Fruit fly (Drosophila melanogaster) whole organism, pupa: ENCODE results near the gene Daxx.

ENCODE experiments used
- CG10348 ChIP-seq: fragments of 200-800 bp; sonication (Bioruptor generic); IDR thresholded peaks from 2 replicates; pipeline ENCODE4 v1.3.6; 2022; ENCODE audit warnings: missing biosample characterization, missing genetic modification characterization
- CG12605 ChIP-seq: fragments of 200-800 bp; sonication (Bioruptor generic); IDR thresholded peaks from 2 replicates; pipeline ENCODE4 v1.3.6; 2022; ENCODE audit warnings: missing biosample characterization, missing genetic modification characterization
- CG13204 ChIP-seq: fragments of 200-800 bp; sonication (Bioruptor generic); optimal IDR thresholded peaks from 2 replicates; lab custom pipeline; 2018; ENCODE audit warnings: missing biosample characterization, mild to moderate bottlenecking, missing genetic modification characterization, moderate library complexity
- CG14655 ChIP-seq: fragments of 200-800 bp; sonication (Bioruptor generic); optimal IDR thresholded peaks from 3 replicates; lab custom pipeline; 2017; ENCODE audit warnings: mild to moderate bottlenecking, missing biosample characterization, missing genetic modification reagents, missing genetic modification characterization
- CG15710 ChIP-seq: fragments of 200-800 bp; sonication (Bioruptor generic); optimal IDR thresholded peaks from 2 replicates; lab custom pipeline; 2018; ENCODE audit warnings: missing biosample characterization, mild to moderate bottlenecking, missing genetic modification characterization, moderate library complexity
- CG17806 ChIP-seq: fragments of 200-800 bp; sonication (Bioruptor generic); optimal IDR thresholded peaks from 2 replicates; lab custom pipeline; 2018; ENCODE audit warnings: missing biosample characterization, mild to moderate bottlenecking, missing genetic modification characterization, moderate library complexity
- CG32121 ChIP-seq: fragments of 200-800 bp; sonication (Bioruptor generic); IDR thresholded peaks from 2 replicates; pipeline ENCODE4 v1.3.6; 2022; ENCODE audit warnings: missing biosample characterization, missing genetic modification characterization
- CG34367 ChIP-seq: fragments of 200-800 bp; sonication (Bioruptor generic); optimal IDR thresholded peaks from 2 replicates; lab custom pipeline; 2018; ENCODE audit warnings: missing biosample characterization, mild to moderate bottlenecking, missing genetic modification characterization
- CG4496 ChIP-seq: fragments of 200-800 bp; sonication (Bioruptor generic); IDR thresholded peaks from 3 replicates; pipeline ENCODE4 v1.3.6; 2022; ENCODE audit warnings: missing biosample characterization, missing genetic modification characterization
- CG8159 ChIP-seq: fragments of 200-800 bp; sonication (Bioruptor generic); optimal IDR thresholded peaks from 3 replicates; lab custom pipeline; 2018; ENCODE audit warnings: missing biosample characterization, mild to moderate bottlenecking, missing genetic modification characterization, moderate library complexity
- CG8301 ChIP-seq: fragments of 200-800 bp; sonication (Bioruptor generic); optimal IDR thresholded peaks from 2 replicates; lab custom pipeline; 2018; ENCODE audit warnings: missing biosample characterization, mild to moderate bottlenecking, missing genetic modification characterization
- CG9948 ChIP-seq: fragments of 200-800 bp; sonication (Bioruptor generic); optimal IDR thresholded peaks from 2 replicates; lab custom pipeline; 2018; ENCODE audit warnings: missing biosample characterization, mild to moderate bottlenecking, missing genetic modification characterization, moderate library complexity
- D1 ChIP-seq: fragments of 200-800 bp; sonication (Bioruptor generic); optimal IDR thresholded peaks from 2 replicates; lab custom pipeline; 2018; ENCODE audit warnings: missing biosample characterization, mild to moderate bottlenecking, missing genetic modification characterization, moderate library complexity
- EcR ChIP-seq: fragments of 200-800 bp; sonication (Bioruptor generic); optimal IDR thresholded peaks from 3 replicates; lab custom pipeline; 2019; ENCODE audit warnings: missing biosample characterization, missing genetic modification characterization, mild to moderate bottlenecking, moderate library complexity, missing genetic modification reagents
- Ets98B ChIP-seq: fragments of 200-800 bp; sonication (Bioruptor generic); IDR thresholded peaks from 2 replicates; pipeline ENCODE4 v1.3.6; 2022; ENCODE audit warnings: missing biosample characterization, missing genetic modification characterization
- Pif1A ChIP-seq: fragments of 200-800 bp; sonication (Bioruptor generic); optimal IDR thresholded peaks from 3 replicates; lab custom pipeline; 2016; ENCODE audit warnings: missing biosample characterization, missing genetic modification characterization
- Pif1B ChIP-seq: fragments of 200-800 bp; sonication (Bioruptor generic); optimal IDR thresholded peaks from 3 replicates; lab custom pipeline; 2016; ENCODE audit warnings: missing biosample characterization, missing genetic modification characterization
- Snoo ChIP-seq: fragments of 200-800 bp; sonication (Bioruptor generic); optimal IDR thresholded peaks from 3 replicates; lab custom pipeline; 2017; ENCODE audit warnings: missing biosample characterization, mild to moderate bottlenecking, missing genetic modification characterization, inconsistent platforms
- fd96Ca ChIP-seq: fragments of 200-800 bp; sonication (Bioruptor generic); IDR thresholded peaks from 3 replicates; pipeline ENCODE4 v1.3.6; 2022; ENCODE audit warnings: missing biosample characterization, missing genetic modification characterization
- gl ChIP-seq: fragments of 200-800 bp; sonication (Bioruptor generic); optimal IDR thresholded peaks from 2 replicates; lab custom pipeline; 2018; ENCODE audit warnings: missing biosample characterization, mild to moderate bottlenecking, missing genetic modification characterization
- rn ChIP-seq: fragments of 200-800 bp; sonication (Bioruptor generic); IDR thresholded peaks from 2 replicates; pipeline ENCODE4 v1.3.6; 2022; ENCODE audit warnings: missing biosample characterization, missing genetic modification characterization

Daxx gene

DNA sequence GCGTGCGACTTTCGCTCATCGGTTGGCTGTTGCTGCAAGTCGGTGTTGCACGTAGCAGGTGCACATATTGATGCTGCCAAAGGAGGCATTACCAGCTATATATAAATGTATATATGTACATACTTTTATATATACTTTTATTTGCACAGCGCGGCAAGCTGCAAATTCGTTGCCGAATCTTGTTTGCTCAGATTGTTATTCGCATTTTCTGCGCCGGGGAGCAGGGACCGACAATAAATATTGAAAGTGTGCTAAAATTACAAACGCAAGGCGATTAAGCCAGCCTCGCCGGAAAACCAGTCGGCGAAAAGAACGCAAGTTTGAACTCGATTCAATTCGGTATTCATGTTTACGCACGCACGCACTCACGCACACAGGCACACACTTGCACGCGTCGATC is 15.9 kb upstream of the Daxx start:
- no peak for TF ChIP-seq Snoo (tag; lab: Kevin White, UChicago)
- no peak for TF ChIP-seq CG17806 (tag; lab: Kevin White, UChicago)
- no peak for TF ChIP-seq fd96Ca (GFP tag; lab: Robert Waterston, UW)
- no peak for TF ChIP-seq Ets98B
- TF ChIP-seq, all 21 proteins: peak for 0

- TF ChIP-seq EcR (no peak), gl (tag; lab: Kevin White, UChicago) (peak; percentile 20), fd96Ca (GFP tag; lab: Robert Waterston, UW) (no peak), CG4496 (GFP tag; lab: Robert Waterston, UW) (peak; percentile 15; the same call in 1 of the 3 replicates), Ets98B (peak; percentile 44; the same call in 1 of the 2 replicates), CG32121 (0 out of 2 replicates have a peak, but pooled peaks have one; percentile 18), Pif1A (GFP tag; lab: Kevin White, UChicago) (peak; percentile 15), CG12605 (GFP tag; lab: Robert Waterston, UW) (peak; percentile 93), Pif1B (GFP tag; lab: Kevin White, UChicago) (peak; percentile 16), Snoo (tag; lab: Kevin White, UChicago) (peak; percentile 1), CG8301 (no peak)
Measured at dm6 chr2L:6465497-6465896, 15.2 kb upstream of the Daxx start, which contains the start of gene Rchy1. TSS of gene Rchy1 (minus strand) at chr2L:6465669.

- TF ChIP-seq CG4496 (GFP tag; lab: Robert Waterston, UW) (no peak), Pif1B (GFP tag; lab: Kevin White, UChicago) (no peak), EcR (no peak), CG17806 (tag; lab: Kevin White, UChicago) (no peak), rn (GFP tag; lab: Robert Waterston, UW) (no peak), CG8301 (no peak), CG8159 (tag; lab: Kevin White, UChicago) (no peak)
Measured at dm6 chr2L:6467509-6467908, 13.2 kb upstream of the Daxx start, which contains the start of gene HemK1. TSS of gene HemK1 (minus strand) at chr2L:6467698.

- TF ChIP-seq Pif1B (GFP tag; lab: Kevin White, UChicago): no peak
- no peak for TF ChIP-seq Snoo (tag; lab: Kevin White, UChicago)
- TF ChIP-seq EcR: peak; percentile 75
- TF ChIP-seq CG34367 (tag; lab: Kevin White, UChicago): no peak
- no peak for TF ChIP-seq CG8159 (tag; lab: Kevin White, UChicago)
- no peak for TF ChIP-seq rn (GFP tag; lab: Robert Waterston, UW)
- no peak for TF ChIP-seq CG15710 (tag; lab: Kevin White, UChicago)
Measured at dm6 chr2L:6470100-6470644, 10.6 kb upstream of the Daxx start.

DNA sequence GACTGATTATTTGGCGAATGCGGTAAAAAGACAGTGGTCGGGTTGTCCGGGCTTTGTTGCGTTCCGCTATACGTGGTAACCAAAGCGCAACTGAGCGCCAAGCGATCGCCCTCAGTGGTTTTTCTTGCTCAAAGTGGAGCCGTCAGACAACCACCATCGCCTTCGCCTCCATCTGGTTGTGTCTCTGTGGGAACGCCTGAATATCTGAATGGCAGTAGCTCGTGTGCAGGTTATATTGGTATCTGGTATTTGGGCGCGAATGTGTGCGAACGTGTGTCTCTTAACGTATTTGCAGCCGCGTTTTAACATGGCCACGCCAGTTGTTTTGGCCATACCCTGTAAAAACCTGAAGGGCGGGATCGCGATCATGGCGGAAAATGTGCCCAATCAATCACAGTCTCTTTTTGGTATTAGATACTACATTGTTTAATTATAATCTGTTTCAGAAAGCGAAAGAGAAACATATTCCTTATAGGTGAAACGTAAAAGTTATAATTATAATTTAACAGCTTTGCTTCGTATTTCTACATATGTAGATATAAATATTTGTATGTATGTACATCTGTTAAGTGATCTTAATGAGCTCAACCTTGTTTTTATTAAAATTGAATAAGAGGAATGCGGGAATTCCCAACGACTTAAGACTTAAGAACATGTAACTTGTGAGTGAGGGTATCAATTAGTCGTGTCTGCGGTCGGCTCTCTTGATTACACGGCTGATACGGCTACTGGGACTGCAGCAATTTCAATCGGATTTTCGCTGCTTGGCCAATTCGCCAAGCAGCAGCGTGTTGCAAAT is 8.6 kb upstream of the Daxx start:
- TF ChIP-seq Snoo (tag; lab: Kevin White, UChicago): peak; percentile 36
- peak; percentile 46 for TF ChIP-seq Pif1A (GFP tag; lab: Kevin White, UChicago)
- TF ChIP-seq CG13204 (GFP tag; lab: Kevin White, UChicago): no peak
- TF ChIP-seq CG8159 (tag; lab: Kevin White, UChicago): peak; percentile 69
- no peak for TF ChIP-seq CG10348 (GFP tag; lab: Robert Waterston, UW)
- no peak for TF ChIP-seq gl (tag; lab: Kevin White, UChicago)
- no peak for TF ChIP-seq fd96Ca (GFP tag; lab: Robert Waterston, UW)
- peak; percentile 31 for TF ChIP-seq Pif1B (GFP tag; lab: Kevin White, UChicago)
- TF ChIP-seq Ets98B: peak; percentile 8; the same call in 1 of the 2 replicates
- peak; percentile 49 for TF ChIP-seq CG9948 (tag; lab: Kevin White, UChicago)
- no peak for TF ChIP-seq CG32121
- peak; percentile 48 for TF ChIP-seq CG17806 (tag; lab: Kevin White, UChicago)
- no peak for TF ChIP-seq rn (GFP tag; lab: Robert Waterston, UW)
- TF ChIP-seq CG12605 (GFP tag; lab: Robert Waterston, UW): no peak
- TF ChIP-seq EcR: peak; percentile 9
- TF ChIP-seq CG14655: peak; percentile 62
- peak; percentile 60 for TF ChIP-seq CG15710 (tag; lab: Kevin White, UChicago)
- peak; percentile 68 for TF ChIP-seq CG8301
- peak; percentile 21 for TF ChIP-seq D1 (tag; lab: Kevin White, UChicago)
- peak; percentile 44; the same call in 1 of the 3 replicates for TF ChIP-seq CG4496 (GFP tag; lab: Robert Waterston, UW)
- TF ChIP-seq CG34367 (tag; lab: Kevin White, UChicago): peak; percentile 31
